Worm (Caenorhabditis elegans) whole organism, L4/young adult: ENCODE results near the gene enol-1.

Experiments
- W03F9.2 ChIP-seq: fragments of 150-350 bp; optimal IDR thresholded peaks from 2 replicates; lab custom pipeline; 2014; ENCODE audit warnings: missing biosample characterization, missing genetic modification characterization
- him-1 ChIP-seq: sonication (generic microtip); optimal IDR thresholded peaks from 2 replicates; lab custom pipeline; 2016; ENCODE audit warnings: missing genotype, missing genetic modification reagents, missing genetic modification characterization, missing compliant biosample characterization

- TF ChIP-seq him-1 (tag; lab: Kevin White, UChicago) (no peak), W03F9.2 (tag; lab: Kevin White, UChicago) (no peak)
Measured at ce11 chrII:8973516-8974043, 42.8 kb downstream of the enol-1 start, which contains the start of gene tomm-40.
